Fruit fly (Drosophila melanogaster): ENCODE data around the gene CG1806.

The CG1806 gene

DNA sequence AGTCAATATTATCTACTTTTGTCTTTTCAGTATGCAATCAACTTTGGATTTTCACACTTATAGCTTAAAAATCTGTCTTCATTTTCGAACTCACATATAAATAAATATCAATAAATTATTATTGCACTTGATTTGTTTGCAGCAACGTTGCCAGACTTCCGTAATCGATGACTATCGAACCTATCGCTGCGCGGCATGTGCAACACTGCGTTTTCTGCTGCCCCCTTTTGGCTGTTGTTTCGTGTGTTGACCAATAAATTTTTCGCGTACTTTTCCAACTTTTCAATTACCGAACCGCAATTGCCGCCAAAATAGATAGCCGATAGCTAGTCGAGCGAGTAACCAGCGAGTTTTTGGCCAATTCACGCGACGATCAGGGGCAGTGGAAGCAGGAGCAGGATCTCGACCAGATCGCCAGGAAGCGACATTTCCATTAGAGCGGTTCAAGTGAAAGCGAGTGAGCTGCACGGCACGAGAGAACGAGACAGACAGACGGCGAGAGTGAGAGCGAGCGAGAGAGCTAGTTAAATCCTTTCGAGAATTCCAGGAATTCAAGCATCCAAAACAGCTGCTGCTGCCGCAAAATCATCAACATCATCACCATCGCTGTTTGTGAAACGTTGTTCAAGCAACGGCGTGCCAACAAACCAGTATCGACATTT lies 11.6 kb downstream of the CG1806 start, which contains the start of gene Lsm12a (continued):
- TF ChIP-seq CG8290 (GFP tag; optimal IDR thresholded peaks at IDR 0.05) (no peak), CG8290 (tag; optimal IDR thresholded peaks at IDR 0.05) (no peak), HmgZ (tag; optimal IDR thresholded peaks at IDR 0.05) (peak; percentile 9), dpn (GFP tag; optimal IDR thresholded peaks at IDR 0.05) (no peak), CG8089 (GFP tag; optimal IDR thresholded peaks at IDR 0.05) (no peak), CG34422 (GFP tag; IDR thresholded peaks at IDR 0.05) (no peak), PHDP (tag; optimal IDR thresholded peaks at IDR 0.05) (no peak), gcm2 (GFP tag; optimal IDR thresholded peaks at IDR 0.05) (no peak), phol (tag; optimal IDR thresholded peaks at IDR 0.05) (peak; percentile 1), twi (tag; optimal IDR thresholded peaks at IDR 0.05) (no peak), CG14710 (tag; optimal IDR thresholded peaks at IDR 0.05) (peak; percentile 6), fru (optimal IDR thresholded peaks at IDR 0.05) (no peak), CG8478 (optimal IDR thresholded peaks at IDR 0.05) (peak; percentile 52), sd (tag; optimal IDR thresholded peaks at IDR 0.05) (no peak), lbe (GFP tag; optimal IDR thresholded peaks at IDR 0.05) (no peak), Dek (tag; optimal IDR thresholded peaks at IDR 0.05) (no peak), CG2129 (GFP tag; IDR thresholded peaks at IDR 0.05; ENCODE audit: partially characterized antibody) (peak; percentile 20; the same call in 1 of the 2 replicates), run (tag; optimal IDR thresholded peaks at IDR 0.05) (no peak), CG10321 (GFP tag; IDR thresholded peaks at IDR 0.05) (0 out of 2 replicates have a peak, but pooled peaks have one; percentile 42), CG10959 (GFP tag; IDR thresholded peaks at IDR 0.05) (no peak), CG17328 (GFP tag; IDR thresholded peaks at IDR 0.05) (no peak), stwl (tag; optimal IDR thresholded peaks at IDR 0.05) (peak; percentile 64), CG6813 (GFP tag; optimal IDR thresholded peaks at IDR 0.05) (no peak), grau (tag; optimal IDR thresholded peaks at IDR 0.05) (no peak), chm (GFP tag; IDR thresholded peaks at IDR 0.05) (no peak), Elba2 (GFP tag; optimal IDR thresholded peaks at IDR 0.05) (no peak), ttk (GFP tag; IDR thresholded peaks at IDR 0.05) (no peak), dysf (GFP tag; IDR thresholded peaks at IDR 0.05) (no peak), tio (GFP tag; optimal IDR thresholded peaks at IDR 0.05) (no peak), sob (GFP tag; IDR thresholded peaks at IDR 0.05) (0 out of 2 replicates have a peak, but pooled peaks have one; percentile 8), Blimp-1 (GFP tag; optimal IDR thresholded peaks at IDR 0.05) (peak; percentile 46), crc (GFP tag; optimal IDR thresholded peaks at IDR 0.05) (no peak), Hsf (GFP tag; optimal IDR thresholded peaks at IDR 0.05) (no peak), CG7987 (GFP tag; optimal IDR thresholded peaks at IDR 0.05) (no peak), pzg (GFP tag; optimal IDR thresholded peaks at IDR 0.05) (peak; percentile 53), insv (GFP tag; optimal IDR thresholded peaks at IDR 0.05) (no peak), wor (GFP tag; IDR thresholded peaks at IDR 0.05) (no peak), CG32532 (GFP tag; IDR thresholded peaks at IDR 0.05) (no peak), CG15696 (tag; optimal IDR thresholded peaks at IDR 0.05) (no peak), CG12299 (tag; optimal IDR thresholded peaks at IDR 0.05) (no peak), nom (GFP tag; optimal IDR thresholded peaks at IDR 0.05) (no peak), BEAF-32 (GFP tag; optimal IDR thresholded peaks at IDR 0.05) (peak; percentile 74), CG14050 (GFP tag; IDR thresholded peaks at IDR 0.05) (no peak), ewg (GFP tag; optimal IDR thresholded peaks at IDR 0.05) (no peak), croc (GFP tag; conservative IDR thresholded peaks at IDR 0.05) (no peak), Hr3 (GFP tag; optimal IDR thresholded peaks at IDR 0.05) (no peak), NfI (GFP tag; optimal IDR thresholded peaks at IDR 0.05) (no peak), peb (GFP tag; IDR thresholded peaks at IDR 0.05) (no peak), CG4820 (GFP tag; optimal IDR thresholded peaks at IDR 0.05) (no peak), Sry-β (GFP tag; optimal IDR thresholded peaks at IDR 0.05) (no peak), fd3F (GFP tag; optimal IDR thresholded peaks at IDR 0.05) (no peak)
